Worm (Caenorhabditis elegans): ENCODE measurements around the gene tric-1B.2.

- peak; percentile 54; the same call in 1 of the 2 replicates for TF ChIP-seq tab-1 (GFP tag; IDR thresholded peaks at IDR 0.05)
- TF ChIP-seq klf-2 (GFP tag; conservative IDR thresholded peaks at IDR 0.05): no peak
- TF ChIP-seq ref-1 (GFP tag; conservative IDR thresholded peaks at IDR 0.05): no peak
These were observed 36.6 kb downstream of the tric-1B.2 start, which contains the start of gene Y57A10A.24 for ce11 chrII:12242551-12242950.
